Worm (Caenorhabditis elegans) whole organism, early embryonic: ENCODE data around the gene C37H5.13.

Experiments used
- B0310.2 ChIP-seq: sonication (generic microtip); optimal IDR thresholded peaks from 2 replicates; lab custom pipeline; 2016; ENCODE audit warnings: mild to moderate bottlenecking, missing genetic modification characterization, missing compliant biosample characterization
- F13C5.2 ChIP-seq: sonication (generic microtip); optimal IDR thresholded peaks from 2 replicates; lab custom pipeline; 2017; ENCODE audit warnings: mild to moderate bottlenecking, missing genetic modification characterization, inconsistent platforms, missing compliant biosample characterization
- aly-1 ChIP-seq: sonication (generic microtip); optimal IDR thresholded peaks from 2 replicates; lab custom pipeline; 2016; ENCODE audit warnings: missing genetic modification characterization, missing compliant biosample characterization
- ama-1 ChIP-seq: fragments of 150-350 bp; optimal IDR thresholded peaks from 2 replicates; lab custom pipeline; 2014
- ceh-13 ChIP-seq: fragments of 200-800 bp; sonication (Bioruptor generic); optimal IDR thresholded peaks from 2 replicates; lab custom pipeline; 2018; ENCODE audit warnings: mild to moderate bottlenecking, missing genetic modification characterization, missing compliant biosample characterization
- ceh-36 ChIP-seq: sonication (generic microtip); optimal IDR thresholded peaks from 2 replicates; lab custom pipeline; 2016; ENCODE audit warnings: missing genetic modification characterization, inconsistent platforms, missing compliant biosample characterization
- ets-7 ChIP-seq: sonication (generic microtip); optimal IDR thresholded peaks from 2 replicates; lab custom pipeline; 2016; ENCODE audit warnings: missing genotype, missing genetic modification characterization, missing compliant biosample characterization
- flt-1 ChIP-seq: fragments of 200-800 bp; sonication (Bioruptor generic); IDR thresholded peaks from 2 replicates; pipeline ENCODE4 v1.3.6; 2022; ENCODE audit warnings: missing genetic modification characterization, missing compliant biosample characterization
- hmbx-1 ChIP-seq: sonication (generic microtip); optimal IDR thresholded peaks from 2 replicates; lab custom pipeline; 2016; ENCODE audit warnings: mild to moderate bottlenecking, missing genetic modification characterization, missing compliant biosample characterization
- hmg-4 ChIP-seq: fragments of 200-800 bp; sonication (Bioruptor generic); optimal IDR thresholded peaks from 2 replicates; lab custom pipeline; 2018; ENCODE audit warnings: mild to moderate bottlenecking, missing genetic modification characterization, missing compliant biosample characterization
- hnd-1 ChIP-seq: sonication (generic microtip); optimal IDR thresholded peaks from 2 replicates; lab custom pipeline; 2016; ENCODE audit warnings: missing genetic modification characterization, missing compliant biosample characterization
- pes-1 ChIP-seq: fragments of 200-800 bp; sonication (Bioruptor generic); IDR thresholded peaks from 2 replicates; pipeline ENCODE4 v1.3.6; 2022; ENCODE audit warnings: missing genetic modification reagents, missing genetic modification characterization, missing compliant biosample characterization
- scrt-1 ChIP-seq: fragments of 200-800 bp; sonication (Bioruptor generic); IDR thresholded peaks from 2 replicates; pipeline ENCODE4 v1.3.6; 2022; ENCODE audit warnings: missing genetic modification characterization, missing compliant biosample characterization
- sea-1 ChIP-seq: fragments of 200-800 bp; sonication (Bioruptor generic); conservative IDR thresholded peaks from 2 replicates; pipeline ENCODE4 v1.3.6; 2022; ENCODE audit warnings: missing genetic modification characterization, missing compliant biosample characterization
- tbx-11 ChIP-seq: fragments of 200-800 bp; sonication (Bioruptor generic); IDR thresholded peaks from 2 replicates; pipeline ENCODE4 v1.3.6; 2022; ENCODE audit warnings: missing genetic modification characterization, missing compliant biosample characterization
- tbx-37 ChIP-seq: fragments of 200-800 bp; sonication (Bioruptor generic); conservative IDR thresholded peaks from 2 replicates; pipeline ENCODE4 v1.3.6; 2022; ENCODE audit warnings: missing genetic modification reagents, missing genetic modification characterization, missing compliant biosample characterization
- tra-4 ChIP-seq: sonication (generic microtip); optimal IDR thresholded peaks from 2 replicates; lab custom pipeline; 2017; ENCODE audit warnings: missing genetic modification characterization, missing compliant biosample characterization

C37H5.13 gene

ce11 chrV:4895744-4896143 lies 33.0 kb upstream of the C37H5.13 start, which contains the start of gene ugt-9:
ugt-9 (plus strand) TSS chrV:4896048.
- TF ChIP-seq ama-1 (no peak), sea-1 (no peak), hmg-4 (GFP tag; lab: Kevin White, UChicago) (no peak), hnd-1 (tag; lab: Kevin White, UChicago) (no peak), ets-7 (tag; lab: Kevin White, UChicago) (no peak), ceh-13 (GFP tag; lab: Kevin White, UChicago) (no peak)

ce11 chrV:4894971-4895370 lies 32.2 kb upstream of the C37H5.13 start, which contains the start of gene ugt-11:
ugt-11 (minus strand) TSS chrV:4895071.
- no peak for TF ChIP-seq tra-4 (tag; lab: Kevin White, UChicago)
- no peak for TF ChIP-seq tbx-11
- TF ChIP-seq F13C5.2 (tag; lab: Kevin White, UChicago): no peak
- TF ChIP-seq ceh-13 (GFP tag; lab: Kevin White, UChicago): no peak
- no peak for TF ChIP-seq aly-1 (tag; lab: Kevin White, UChicago)
- no peak for TF ChIP-seq ama-1
- no peak for TF ChIP-seq hmg-4 (GFP tag; lab: Kevin White, UChicago)
- TF ChIP-seq scrt-1 (GFP tag; lab: Robert Waterston, UW): no peak
- no peak for TF ChIP-seq hmbx-1 (tag; lab: Kevin White, UChicago)
- TF ChIP-seq hnd-1 (tag; lab: Kevin White, UChicago): no peak
- no peak for TF ChIP-seq ets-7 (tag; lab: Kevin White, UChicago)
- TF ChIP-seq tbx-37: no peak
- TF ChIP-seq ceh-36 (tag; lab: Kevin White, UChicago): no peak
- no peak for TF ChIP-seq B0310.2 (tag; lab: Kevin White, UChicago)
- no peak for TF ChIP-seq flt-1 (GFP tag; lab: Robert Waterston, UW)
- no peak for TF ChIP-seq pes-1
- TF ChIP-seq sea-1: no peak

ce11 chrV:4891305-4891704 lies 28.5 kb upstream of the C37H5.13 start:
- TF ChIP-seq tra-4 (tag; lab: Kevin White, UChicago) (no peak), sea-1 (no peak)

- no peak for TF ChIP-seq tbx-37
- TF ChIP-seq scrt-1 (GFP tag; lab: Robert Waterston, UW): no peak
- TF ChIP-seq sea-1: no peak
- TF ChIP-seq ama-1: no peak
- TF ChIP-seq pes-1: no peak
Observed at ce11 chrV:4890781-4891180, 28.0 kb upstream of the C37H5.13 start.

ce11 chrV:4889976-4890479 lies 27.3 kb upstream of the C37H5.13 start, which contains the start of gene T19H12.2:
T19H12.2 (plus strand) TSS chrV:4890429.
- TF ChIP-seq ceh-13 (GFP tag; lab: Kevin White, UChicago): no peak

- TF ChIP-seq aly-1 (tag; lab: Kevin White, UChicago): no peak
- no peak for TF ChIP-seq B0310.2 (tag; lab: Kevin White, UChicago)
- TF ChIP-seq pes-1: no peak
- no peak for TF ChIP-seq ceh-13 (GFP tag; lab: Kevin White, UChicago)
- TF ChIP-seq hmbx-1 (tag; lab: Kevin White, UChicago): no peak
Observed at ce11 chrV:4889477-4889876, 26.7 kb upstream of the C37H5.13 start, which contains the start of gene ugt-12. ugt-12 (minus strand) TSS chrV:4889629.

ce11 chrV:4885372-4885771 lies 22.6 kb upstream of the C37H5.13 start, which contains the start of gene T19H12.3:
T19H12.3 (plus strand) TSS chrV:4885672.
- TF ChIP-seq pes-1: no peak
- TF ChIP-seq ama-1: no peak
- TF ChIP-seq ets-7 (tag; lab: Kevin White, UChicago): no peak
- TF ChIP-seq sea-1: no peak
- no peak for TF ChIP-seq ceh-36 (tag; lab: Kevin White, UChicago)
- no peak for TF ChIP-seq hnd-1 (tag; lab: Kevin White, UChicago)
- TF ChIP-seq F13C5.2 (tag; lab: Kevin White, UChicago): no peak
- TF ChIP-seq flt-1 (GFP tag; lab: Robert Waterston, UW): no peak
- TF ChIP-seq hmg-4 (GFP tag; lab: Kevin White, UChicago): no peak
- no peak for TF ChIP-seq tra-4 (tag; lab: Kevin White, UChicago)
- TF ChIP-seq aly-1 (tag; lab: Kevin White, UChicago): no peak
- no peak for TF ChIP-seq B0310.2 (tag; lab: Kevin White, UChicago)
- no peak for TF ChIP-seq scrt-1 (GFP tag; lab: Robert Waterston, UW)
- no peak for TF ChIP-seq ceh-13 (GFP tag; lab: Kevin White, UChicago)
- no peak for TF ChIP-seq tbx-11
- TF ChIP-seq hmbx-1 (tag; lab: Kevin White, UChicago): no peak
- TF ChIP-seq tbx-37: no peak

- no peak for TF ChIP-seq ceh-36 (tag; lab: Kevin White, UChicago)
- no peak for TF ChIP-seq hnd-1 (tag; lab: Kevin White, UChicago)
- TF ChIP-seq aly-1 (tag; lab: Kevin White, UChicago): no peak
- TF ChIP-seq ets-7 (tag; lab: Kevin White, UChicago): no peak
Observed at ce11 chrV:4884490-4884889, 21.7 kb upstream of the C37H5.13 start, which contains the start of gene T19H12.12. T19H12.12 (plus strand) TSS chrV:4884790.

DNA sequence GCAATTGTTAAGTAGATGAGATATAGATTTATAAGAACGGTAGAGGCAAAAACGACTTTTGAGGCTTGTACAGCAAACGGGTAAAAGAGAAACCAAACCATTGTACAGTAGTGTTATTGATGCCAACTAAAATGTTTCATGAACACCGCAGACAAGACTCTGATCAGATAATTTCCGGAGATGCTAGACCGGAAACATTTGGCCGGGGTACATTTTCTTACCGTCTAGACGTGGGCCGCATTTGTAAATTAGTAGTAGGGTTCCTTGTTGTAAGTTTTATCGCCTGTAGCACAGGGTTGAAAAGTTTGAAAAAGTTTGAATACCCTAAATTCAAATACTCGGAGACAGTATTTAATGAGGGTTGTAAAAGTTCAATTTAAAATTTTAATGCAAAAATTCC lies 18.6 kb upstream of the C37H5.13 start, which contains the start of gene str-32:
Gene str-32 (minus strand): TSS at position 101 of the 400 bp plus-strand sequence.
- TF ChIP-seq hmbx-1 (tag; lab: Kevin White, UChicago) (no peak), F13C5.2 (tag; lab: Kevin White, UChicago) (no peak), tbx-11 (no peak), hnd-1 (tag; lab: Kevin White, UChicago) (no peak), tbx-37 (no peak), pes-1 (no peak), ama-1 (no peak)
